Worm (Caenorhabditis elegans): Measurements from ENCODE around the gene Y48B6A.1.

Y48B6A.1 gene

ce11 chrII:14155259-14156023 lies 1.3 kb upstream of the Y48B6A.1 start, which contains the start of the genes rpl-43 and xrn-2:
Gene rpl-43, plus strand, starts transcription at chrII:14155294.
Gene xrn-2, plus strand, starts transcription at chrII:14155768.
- TF ChIP-seq ama-1 (optimal IDR thresholded peaks at IDR 0.05) = peak; percentile 34
- no peak for TF ChIP-seq T23F11.4 (GFP tag; optimal IDR thresholded peaks at IDR 0.05)

DNA sequence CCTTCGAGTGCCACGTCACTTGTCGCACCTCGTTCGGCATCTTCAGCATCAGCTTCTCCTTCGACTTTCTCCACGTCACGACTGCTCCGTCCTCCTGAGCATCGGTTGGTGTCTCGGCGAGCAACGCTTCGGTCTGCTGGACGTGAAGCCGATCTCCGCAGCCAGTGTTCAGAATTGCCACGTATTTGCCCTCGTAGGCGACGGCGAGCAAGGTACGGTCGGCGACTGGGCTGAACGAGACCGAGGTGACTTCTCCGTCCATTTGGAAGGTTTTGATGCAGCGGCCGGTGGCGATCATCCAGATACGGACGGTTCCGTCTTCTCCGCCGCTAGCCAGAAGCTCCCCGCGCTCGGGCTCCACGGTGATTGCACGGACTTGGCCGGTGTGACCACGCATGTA lies 1.9 kb downstream of the Y48B6A.1 start:
- no peak for TF ChIP-seq K09A11.1 (tag; optimal IDR thresholded peaks at IDR 0.05; ENCODE audit: insufficient read depth)
- no peak for TF ChIP-seq rnt-1 (tag; optimal IDR thresholded peaks at IDR 0.05)
- TF ChIP-seq ahr-1 (tag; optimal IDR thresholded peaks at IDR 0.05) = no peak
- TF ChIP-seq hlh-13 (GFP tag; optimal IDR thresholded peaks at IDR 0.05) = no peak
- no peak for TF ChIP-seq unc-3 (GFP tag; conservative IDR thresholded peaks at IDR 0.05)
- no peak for TF ChIP-seq unc-3 (tag; optimal IDR thresholded peaks at IDR 0.05)
- no peak for TF ChIP-seq C08G9.2 (tag; optimal IDR thresholded peaks at IDR 0.05)
- TF ChIP-seq ceh-22 (tag; optimal IDR thresholded peaks at IDR 0.05) = no peak
- no peak for TF ChIP-seq ama-1 (optimal IDR thresholded peaks at IDR 0.05)
- no peak for TF ChIP-seq K02D7.2 (tag; optimal IDR thresholded peaks at IDR 0.05)

DNA sequence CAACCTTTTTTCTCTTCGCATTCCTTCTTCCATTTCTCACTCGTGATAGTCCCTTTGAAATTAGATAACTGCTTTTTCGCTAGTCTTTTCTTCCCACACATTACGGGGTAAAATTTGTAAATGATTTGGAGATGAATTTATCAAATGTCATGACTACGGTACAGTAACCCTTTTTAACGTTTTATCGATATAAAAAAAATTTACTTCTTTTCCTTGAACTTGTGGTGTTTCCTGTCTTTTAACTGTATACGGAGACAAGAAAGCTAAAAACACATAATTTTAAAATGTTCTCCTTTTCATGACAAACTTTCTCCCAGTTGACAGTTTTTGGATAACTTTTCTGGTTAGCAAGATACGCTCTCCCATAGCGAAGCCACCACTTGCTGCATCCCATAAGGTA lies 4.1 kb downstream of the Y48B6A.1 start, which contains the start of gene W03H9.1:
TSS of gene W03H9.1 (minus strand) at position 101 of the 400 bp plus-strand sequence.
- TF ChIP-seq ceh-6 (GFP tag; optimal IDR thresholded peaks at IDR 0.05) = no peak
- no peak for TF ChIP-seq F13H6.1 (tag; optimal IDR thresholded peaks at IDR 0.05)
- TF ChIP-seq ceh-22 (tag; optimal IDR thresholded peaks at IDR 0.05) = no peak
- TF ChIP-seq ets-4 (tag; optimal IDR thresholded peaks at IDR 0.05) = no peak
- no peak for TF ChIP-seq ceh-34 (tag; optimal IDR thresholded peaks at IDR 0.05)
- no peak for TF ChIP-seq syd-9 (tag; optimal IDR thresholded peaks at IDR 0.05)
- TF ChIP-seq T23F11.4 (GFP tag; optimal IDR thresholded peaks at IDR 0.05) = no peak
- no peak for TF ChIP-seq gmeb-2 (tag; optimal IDR thresholded peaks at IDR 0.05)
- TF ChIP-seq ceh-19 (GFP tag; optimal IDR thresholded peaks at IDR 0.05) = no peak
- TF ChIP-seq zip-5 (tag; optimal IDR thresholded peaks at IDR 0.05) = no peak
- TF ChIP-seq dmd-4 (tag; optimal IDR thresholded peaks at IDR 0.05; ENCODE audit: borderline replicate concordance) = no peak
- TF ChIP-seq unc-42 (tag; optimal IDR thresholded peaks at IDR 0.05) = no peak
- TF ChIP-seq hlh-6 (tag; optimal IDR thresholded peaks at IDR 0.05) = no peak

- TF ChIP-seq hlh-30 (tag; optimal IDR thresholded peaks at IDR 0.05; ENCODE audit: insufficient read depth) (no peak), hlh-13 (GFP tag; optimal IDR thresholded peaks at IDR 0.05) (no peak), pax-1 (tag; optimal IDR thresholded peaks at IDR 0.05) (no peak), pag-3 (tag; optimal IDR thresholded peaks at IDR 0.05; ENCODE audit: borderline replicate concordance) (peak; percentile 29), ceh-24 (tag; optimal IDR thresholded peaks at IDR 0.05) (peak; percentile 33), lin-11 (tag; optimal IDR thresholded peaks at IDR 0.05) (peak; percentile 46), che-1 (tag; optimal IDR thresholded peaks at IDR 0.05) (peak; percentile 67), rnt-1 (tag; optimal IDR thresholded peaks at IDR 0.05) (peak; percentile 86), madf-2 (tag; optimal IDR thresholded peaks at IDR 0.05) (peak; percentile 65), ceh-9 (tag; optimal IDR thresholded peaks at IDR 0.05) (no peak), nhr-11 (tag; optimal IDR thresholded peaks at IDR 0.05) (no peak), hlh-6 (tag; optimal IDR thresholded peaks at IDR 0.05) (peak; percentile 38), dmd-4 (tag; optimal IDR thresholded peaks at IDR 0.05; ENCODE audit: borderline replicate concordance) (peak; percentile 62), unc-42 (tag; optimal IDR thresholded peaks at IDR 0.05) (peak; percentile 45), ceh-6 (GFP tag; optimal IDR thresholded peaks at IDR 0.05) (no peak), fax-1 (tag; optimal IDR thresholded peaks at IDR 0.05) (peak; percentile 96), ceh-2 (tag; optimal IDR thresholded peaks at IDR 0.05) (peak; percentile 96), ets-4 (tag; optimal IDR thresholded peaks at IDR 0.05) (peak; percentile 91), ceh-45 (GFP tag; IDR thresholded peaks at IDR 0.05) (no peak), fkh-6 (tag; optimal IDR thresholded peaks at IDR 0.05) (peak; percentile 75), sdc-2 (tag; optimal IDR thresholded peaks at IDR 0.05) (peak; percentile 42), ref-2 (tag; optimal IDR thresholded peaks at IDR 0.05) (peak; percentile 92), lim-6 (tag; optimal IDR thresholded peaks at IDR 0.05) (peak; percentile 93), zip-5 (tag; optimal IDR thresholded peaks at IDR 0.05) (peak; percentile 98), tbx-7 (tag; optimal IDR thresholded peaks at IDR 0.05) (peak; percentile 96), T23F11.4 (GFP tag; optimal IDR thresholded peaks at IDR 0.05) (peak; percentile 33), ceh-14 (tag; optimal IDR thresholded peaks at IDR 0.05) (peak; percentile 88), ceh-30 (tag; optimal IDR thresholded peaks at IDR 0.05) (no peak), mec-3 (tag; optimal IDR thresholded peaks at IDR 0.05; ENCODE audit: borderline replicate concordance) (peak; percentile 50), unc-86 (tag; optimal IDR thresholded peaks at IDR 0.05) (peak; percentile 76), sox-4 (tag; optimal IDR thresholded peaks at IDR 0.05) (peak; percentile 14), elt-4 (tag; optimal IDR thresholded peaks at IDR 0.05) (peak; percentile 5)
Measured at ce11 chrII:14143838-14144268, 10.3 kb downstream of the Y48B6A.1 start, which contains the start of gene W03H9.2. Gene W03H9.2, minus strand, starts transcription at chrII:14143869.

All from whole organism, late embryonic.